Worm (Caenorhabditis elegans) whole organism, young adult: Measurements from ENCODE around the gene T04C4.3.
A peak's percentile ranks its signal among the peaks of the same experiment; 100 is the strongest.

ENCODE experiments used
- C17E4.6 ChIP-seq: fragments of 200-800 bp; sonication (Bioruptor generic); IDR thresholded peaks from 2 replicates; pipeline ENCODE4 v1.3.6; 2022; ENCODE audit warnings: missing genetic modification reagents, missing genetic modification characterization, missing compliant biosample characterization
- F10E7.11 ChIP-seq: sonication (generic microtip); optimal IDR thresholded peaks from 2 replicates; lab custom pipeline; 2017; ENCODE audit warnings: mild to moderate bottlenecking, missing genetic modification characterization, moderate library complexity, missing compliant biosample characterization
- F33H1.4 ChIP-seq: fragments of 200-800 bp; sonication (Bioruptor generic); IDR thresholded peaks from 2 replicates; pipeline ENCODE4 v1.3.6; 2022; ENCODE audit warnings: missing genetic modification reagents, missing genetic modification characterization, missing compliant biosample characterization
- F37B4.10 ChIP-seq: fragments of 200-800 bp; sonication (Bioruptor generic); IDR thresholded peaks from 2 replicates; pipeline ENCODE4 v1.3.6; 2022; ENCODE audit warnings: missing genetic modification characterization, missing compliant biosample characterization
- F49E8.2 ChIP-seq: sonication (generic microtip); optimal IDR thresholded peaks from 3 replicates; lab custom pipeline; 2017; ENCODE audit warnings: missing genetic modification characterization, mild to moderate bottlenecking, missing compliant biosample characterization, antibody characterized with exemption, moderate library complexity; ENCODE audit not compliant: insufficient read depth
- F57A8.1 ChIP-seq: fragments of 200-800 bp; sonication (Bioruptor generic); optimal IDR thresholded peaks from 2 replicates; lab custom pipeline; 2018; ENCODE audit warnings: mild to moderate bottlenecking, missing genetic modification characterization, moderate library complexity, missing compliant biosample characterization
- F57C9.4 ChIP-seq: sonication (generic microtip); optimal IDR thresholded peaks from 2 replicates; lab custom pipeline; 2017; ENCODE audit warnings: mild to moderate bottlenecking, missing genetic modification characterization, missing compliant biosample characterization
- K12H6.12 ChIP-seq: fragments of 200-800 bp; sonication (Bioruptor generic); optimal IDR thresholded peaks from 2 replicates; lab custom pipeline; 2018; ENCODE audit warnings: mild to moderate bottlenecking, missing genetic modification characterization, missing compliant biosample characterization
- Y53F4B.3 ChIP-seq: fragments of 200-800 bp; sonication (Bioruptor generic); IDR thresholded peaks from 2 replicates; pipeline ENCODE4 v1.3.6; 2022; ENCODE audit warnings: missing genetic modification reagents, missing genetic modification characterization, missing compliant biosample characterization
- Y53G8AR.9 ChIP-seq: fragments of 200-800 bp; sonication (Bioruptor generic); conservative IDR thresholded peaks from 2 replicates; pipeline ENCODE4 v1.3.6; 2022; ENCODE audit warnings: missing genetic modification reagents, missing genetic modification characterization, missing compliant biosample characterization
- Y56A3A.18 ChIP-seq: fragments of 200-800 bp; sonication (Bioruptor generic); IDR thresholded peaks from 2 replicates; pipeline ENCODE4 v1.3.6; 2022; ENCODE audit warnings: missing genetic modification reagents, missing genetic modification characterization, missing compliant biosample characterization
- Y95B8A.8 ChIP-seq: fragments of 200-800 bp; sonication (Bioruptor generic); IDR thresholded peaks from 2 replicates; pipeline ENCODE4 v1.3.6; 2022; ENCODE audit warnings: missing genetic modification reagents, missing genetic modification characterization, missing compliant biosample characterization
- ama-1 ChIP-seq, 3 experiments: fragments of 150-350 bp in 1 of 3; sonication (generic microtip) in 2 of 3; optimal IDR thresholded peaks; 2 replicates each; lab custom pipeline; 2014 to 2018; ENCODE audit warnings: missing biosample characterization in 2 of 3, missing genetic modification characterization in 2 of 3, missing genetic modification reagents in 2 of 3
- aptf-2 ChIP-seq: fragments of 200-800 bp; sonication (Bioruptor generic); conservative IDR thresholded peaks from 2 replicates; pipeline ENCODE4 v1.3.6; 2022; ENCODE audit warnings: missing genetic modification reagents, missing genetic modification characterization, missing compliant biosample characterization
- aptf-3 ChIP-seq: fragments of 200-800 bp; sonication (Bioruptor generic); IDR thresholded peaks from 2 replicates; pipeline ENCODE4 v1.3.6; 2022; ENCODE audit warnings: missing genetic modification characterization, missing compliant biosample characterization
- atf-7 ChIP-seq: sonication (generic microtip); optimal IDR thresholded peaks from 2 replicates; lab custom pipeline; 2017; ENCODE audit warnings: mild to moderate bottlenecking, missing genetic modification characterization, missing compliant biosample characterization
- athp-1 ChIP-seq: sonication (generic microtip); optimal IDR thresholded peaks from 2 replicates; lab custom pipeline; 2017; ENCODE audit warnings: mild to moderate bottlenecking, missing genetic modification characterization, missing compliant biosample characterization
- bed-1 ChIP-seq: fragments of 200-800 bp; sonication (Bioruptor generic); IDR thresholded peaks from 2 replicates; pipeline ENCODE4 v1.3.6; 2022; ENCODE audit warnings: missing genetic modification reagents, missing genetic modification characterization, missing compliant biosample characterization
- ceh-100 ChIP-seq: fragments of 200-800 bp; sonication (Bioruptor generic); IDR thresholded peaks from 2 replicates; pipeline ENCODE4 v1.3.6; 2022; ENCODE audit warnings: missing genetic modification reagents, missing genetic modification characterization, missing compliant biosample characterization
- efl-1 ChIP-seq: fragments of 150-350 bp; optimal IDR thresholded peaks from 2 replicates; lab custom pipeline; 2014; ENCODE audit warnings: missing biosample characterization, missing genetic modification reagents, missing genetic modification characterization
- egl-18 ChIP-seq: fragments of 200-800 bp; sonication (Bioruptor generic); IDR thresholded peaks from 2 replicates; pipeline ENCODE4 v1.3.6; 2022; ENCODE audit warnings: missing genetic modification reagents, missing genetic modification characterization, missing compliant biosample characterization
- egl-44 ChIP-seq: fragments of 200-800 bp; sonication (Bioruptor generic); IDR thresholded peaks from 2 replicates; pipeline ENCODE4 v1.3.6; 2022; ENCODE audit warnings: missing genetic modification reagents, missing genetic modification characterization, missing compliant biosample characterization
- gei-17 ChIP-seq: fragments of 200-800 bp; sonication (Bioruptor generic); optimal IDR thresholded peaks from 2 replicates; lab custom pipeline; 2018; ENCODE audit warnings: mild to moderate bottlenecking, missing genetic modification characterization, missing compliant biosample characterization
- him-1 ChIP-seq: sonication (generic microtip); optimal IDR thresholded peaks from 2 replicates; lab custom pipeline; 2016; ENCODE audit warnings: missing genotype, missing genetic modification reagents, missing genetic modification characterization, missing compliant biosample characterization
- hmg-1.2 ChIP-seq: fragments of 200-800 bp; sonication (Bioruptor generic); IDR thresholded peaks from 2 replicates; pipeline ENCODE4 v1.3.6; 2022; ENCODE audit warnings: missing genetic modification reagents, missing genetic modification characterization, missing compliant biosample characterization
- let-607 ChIP-seq, 2 experiments: fragments of 200-800 bp in 1 of 2; sonication (Bioruptor generic) in 1 of 2; sonication (generic microtip) in 1 of 2; optimal IDR thresholded peaks; 2 replicates each; lab custom pipeline; 2016 to 2018; ENCODE audit warnings: mild to moderate bottlenecking in 2 of 2, missing compliant biosample characterization in 2 of 2, missing genetic modification characterization in 2 of 2, moderate library complexity in 2 of 2, missing genotype in 1 of 2
- lin-26 ChIP-seq: fragments of 200-800 bp; sonication (Bioruptor generic); IDR thresholded peaks from 2 replicates; pipeline ENCODE4 v1.3.6; 2022; ENCODE audit warnings: missing genetic modification reagents, missing genetic modification characterization, missing compliant biosample characterization
- lin-54 ChIP-seq: fragments of 200-800 bp; sonication (Bioruptor generic); optimal IDR thresholded peaks from 2 replicates; lab custom pipeline; 2018; ENCODE audit warnings: mild to moderate bottlenecking, missing genetic modification characterization, missing compliant biosample characterization
- lsl-1 ChIP-seq: fragments of 200-800 bp; sonication (Bioruptor generic); optimal IDR thresholded peaks from 2 replicates; lab custom pipeline; 2018; ENCODE audit warnings: mild to moderate bottlenecking, missing genetic modification characterization, moderate library complexity, missing compliant biosample characterization
- madf-10 ChIP-seq: sonication (generic microtip); optimal IDR thresholded peaks from 2 replicates; lab custom pipeline; 2016; ENCODE audit warnings: mild to moderate bottlenecking, missing genetic modification characterization, missing compliant biosample characterization
- madf-3 ChIP-seq: fragments of 200-800 bp; sonication (Bioruptor generic); IDR thresholded peaks from 2 replicates; pipeline ENCODE4 v1.3.6; 2022; ENCODE audit warnings: missing genetic modification reagents, missing genetic modification characterization, missing compliant biosample characterization
- mcd-1 ChIP-seq: fragments of 200-800 bp; sonication (Bioruptor generic); IDR thresholded peaks from 2 replicates; pipeline ENCODE4 v1.3.6; 2022; ENCODE audit warnings: missing genetic modification reagents, missing genetic modification characterization, missing compliant biosample characterization
- mel-28 ChIP-seq: sonication (generic microtip); optimal IDR thresholded peaks from 2 replicates; lab custom pipeline; 2016; ENCODE audit warnings: borderline replicate concordance, mild to moderate bottlenecking, missing genetic modification characterization, missing compliant biosample characterization
- pbrm-1 ChIP-seq: fragments of 200-800 bp; sonication (Bioruptor generic); IDR thresholded peaks from 2 replicates; pipeline ENCODE4 v1.3.6; 2022; ENCODE audit warnings: missing genetic modification reagents, missing genetic modification characterization, missing compliant biosample characterization
- repo-1 ChIP-seq: sonication (generic microtip); optimal IDR thresholded peaks from 2 replicates; lab custom pipeline; 2017; ENCODE audit warnings: mild to moderate bottlenecking, missing genetic modification characterization, missing compliant biosample characterization
- sea-2 ChIP-seq: fragments of 200-800 bp; sonication (Bioruptor generic); IDR thresholded peaks from 2 replicates; pipeline ENCODE4 v1.3.6; 2022; ENCODE audit warnings: missing genetic modification characterization, missing compliant biosample characterization
- somi-1 ChIP-seq: fragments of 200-800 bp; sonication (Bioruptor generic); optimal IDR thresholded peaks from 2 replicates; lab custom pipeline; 2018; ENCODE audit warnings: mild to moderate bottlenecking, missing genetic modification characterization, missing compliant biosample characterization
- sptf-2 ChIP-seq: fragments of 200-800 bp; sonication (Bioruptor generic); optimal IDR thresholded peaks from 2 replicates; lab custom pipeline; 2018; ENCODE audit warnings: mild to moderate bottlenecking, missing genetic modification characterization, missing compliant biosample characterization
- tbp1 ChIP-seq: fragments of 200-800 bp; sonication (Bioruptor generic); optimal IDR thresholded peaks from 2 replicates; lab custom pipeline; 2018; ENCODE audit warnings: mild to moderate bottlenecking, missing genetic modification characterization, missing compliant biosample characterization
- xnd-1 ChIP-seq: sonication (generic microtip); optimal IDR thresholded peaks from 2 replicates; lab custom pipeline; 2016; ENCODE audit warnings: missing genotype, missing genetic modification reagents, missing genetic modification characterization, missing compliant biosample characterization
- ztf-26 ChIP-seq: sonication (generic microtip); optimal IDR thresholded peaks from 2 replicates; lab custom pipeline; 2017; ENCODE audit warnings: missing genetic modification characterization, missing compliant biosample characterization
- ztf-6 ChIP-seq: fragments of 200-800 bp; sonication (Bioruptor generic); IDR thresholded peaks from 2 replicates; pipeline ENCODE4 v1.3.6; 2022; ENCODE audit warnings: missing genetic modification reagents, missing genetic modification characterization, missing compliant biosample characterization

T04C4.3 gene

DNA sequence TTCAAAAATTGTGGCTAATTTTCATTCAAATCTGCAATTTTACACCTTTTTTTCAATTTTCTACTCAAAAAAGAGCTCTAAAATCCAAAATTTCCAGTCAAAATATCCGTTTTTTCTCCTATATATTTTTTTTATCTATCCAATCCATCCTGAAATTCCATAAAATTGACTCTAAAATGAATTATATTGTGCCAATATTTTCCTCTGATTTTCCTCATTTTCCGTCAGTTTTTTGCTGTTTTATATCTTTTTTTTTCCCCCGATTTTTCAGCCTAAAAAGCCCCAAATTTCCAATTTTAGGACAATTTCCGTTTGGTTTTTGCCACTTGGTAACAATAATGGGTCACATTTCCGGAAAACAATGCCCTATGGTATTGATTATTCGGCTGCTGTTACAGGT, 17.9 kb downstream of the T04C4.3 start, which contains the start of gene Y71G10AR.4:
Y71G10AR.4 (plus strand) TSS at position 301 of the 400 bp plus-strand sequence.
- TF ChIP-seq aptf-2 (GFP tag; lab: Robert Waterston, UW), result no peak
- no peak for TF ChIP-seq efl-1 (GFP tag; lab: Kevin White, UChicago)
- TF ChIP-seq F57A8.1, result no peak
- TF ChIP-seq mcd-1 (GFP tag; lab: Robert Waterston, UW), result no peak
- TF ChIP-seq him-1 (tag; lab: Kevin White, UChicago), result no peak
- TF ChIP-seq F37B4.10, result no peak
- no peak for TF ChIP-seq aptf-3 (GFP tag; lab: Robert Waterston, UW)
- no peak for TF ChIP-seq sea-2 (GFP tag; lab: Robert Waterston, UW)
- TF ChIP-seq Y95B8A.8 (GFP tag; lab: Robert Waterston, UW), result no peak
- no peak for TF ChIP-seq egl-18 (GFP tag; lab: Robert Waterston, UW)

DNA sequence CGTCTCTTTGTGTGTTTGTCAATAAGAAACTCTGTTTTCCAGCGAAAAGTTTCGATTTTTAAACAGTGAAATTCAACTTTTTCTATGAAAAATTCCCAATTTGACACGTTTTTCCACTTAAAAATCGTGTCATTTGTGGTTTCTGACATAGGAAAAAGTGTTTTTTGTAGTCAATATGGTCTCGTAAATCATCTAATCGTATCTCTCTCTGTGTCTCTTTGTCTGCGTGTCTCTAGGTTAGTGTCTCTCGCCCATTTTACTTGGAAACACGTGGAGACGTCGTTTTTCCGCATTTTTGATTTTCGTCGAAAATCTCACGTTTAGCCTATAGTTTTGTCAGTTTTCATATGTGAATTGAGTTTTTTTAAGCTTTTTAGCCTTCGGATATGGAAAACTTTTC, 21.1 kb downstream of the T04C4.3 start:
- no peak for TF ChIP-seq F57C9.4 (tag; lab: Kevin White, UChicago)

DNA sequence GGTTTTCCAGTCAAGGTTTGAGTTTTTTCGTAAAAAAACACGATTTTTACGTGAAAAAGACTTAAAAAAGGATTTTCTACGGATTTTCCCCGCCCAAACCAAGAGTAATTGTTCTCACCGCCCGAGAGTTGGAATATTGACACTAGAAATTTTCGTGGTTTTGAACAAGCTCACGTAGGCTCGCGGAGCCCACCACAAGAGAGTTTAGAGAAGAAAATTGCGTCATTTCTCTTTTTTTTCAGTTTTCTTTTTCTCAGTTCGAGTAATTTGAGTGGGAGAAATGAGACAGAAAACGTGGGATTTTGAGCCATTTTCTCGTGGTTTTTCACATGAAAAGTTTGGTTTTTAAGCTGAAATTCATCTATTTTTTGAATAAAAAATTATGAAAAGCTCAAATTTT, 23.1 kb downstream of the T04C4.3 start:
- TF ChIP-seq sptf-2 (GFP tag; lab: Kevin White, UChicago) (no peak), ztf-6 (GFP tag; lab: Robert Waterston, UW) (no peak), F49E8.2 (no peak), athp-1 (tag; lab: Kevin White, UChicago) (no peak), him-1 (tag; lab: Kevin White, UChicago) (no peak), efl-1 (GFP tag; lab: Kevin White, UChicago) (no peak), mel-28 (no peak), gei-17 (no peak), Y53G8AR.9 (GFP tag; lab: Robert Waterston, UW) (no peak), repo-1 (tag; lab: Kevin White, UChicago) (no peak), Y95B8A.8 (GFP tag; lab: Robert Waterston, UW) (no peak), egl-44 (GFP tag; lab: Robert Waterston, UW) (no peak), F10E7.11 (tag; lab: Kevin White, UChicago) (no peak), hmg-1.2 (GFP tag; lab: Robert Waterston, UW) (no peak), pbrm-1 (GFP tag; lab: Robert Waterston, UW) (no peak), ztf-26 (tag; lab: Kevin White, UChicago) (no peak), lsl-1 (GFP tag; lab: Kevin White, UChicago) (no peak), C17E4.6 (GFP tag; lab: Robert Waterston, UW) (no peak), madf-10 (tag; lab: Kevin White, UChicago) (no peak), Y53F4B.3 (GFP tag; lab: Robert Waterston, UW) (no peak)

DNA sequence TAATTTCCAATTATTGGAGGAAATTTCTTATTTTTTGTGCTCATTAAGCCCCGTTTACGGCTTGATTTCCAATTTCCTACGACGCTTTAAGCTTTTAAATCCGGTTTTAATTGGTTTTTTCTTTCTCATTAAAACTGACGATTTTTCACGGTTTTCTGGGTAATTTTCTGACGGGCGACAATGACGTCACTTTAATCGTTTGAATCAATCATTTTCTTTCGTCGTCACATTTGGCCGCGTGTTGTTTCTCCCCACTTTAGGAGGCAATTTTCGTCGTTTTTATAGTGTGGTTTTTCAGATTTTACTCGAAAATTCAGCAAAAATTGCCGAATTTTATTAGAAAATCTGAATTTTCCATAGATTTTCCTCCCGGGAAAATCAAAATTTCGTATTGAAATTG, 23.6 kb downstream of the T04C4.3 start:
- peak; percentile 60 for TF ChIP-seq atf-7 (tag; lab: Kevin White, UChicago)
- no peak for TF ChIP-seq madf-3 (GFP tag; lab: Robert Waterston, UW)
- TF ChIP-seq madf-10 (tag; lab: Kevin White, UChicago), result no peak
- TF ChIP-seq Y56A3A.18 (GFP tag; lab: Robert Waterston, UW), result no peak

DNA sequence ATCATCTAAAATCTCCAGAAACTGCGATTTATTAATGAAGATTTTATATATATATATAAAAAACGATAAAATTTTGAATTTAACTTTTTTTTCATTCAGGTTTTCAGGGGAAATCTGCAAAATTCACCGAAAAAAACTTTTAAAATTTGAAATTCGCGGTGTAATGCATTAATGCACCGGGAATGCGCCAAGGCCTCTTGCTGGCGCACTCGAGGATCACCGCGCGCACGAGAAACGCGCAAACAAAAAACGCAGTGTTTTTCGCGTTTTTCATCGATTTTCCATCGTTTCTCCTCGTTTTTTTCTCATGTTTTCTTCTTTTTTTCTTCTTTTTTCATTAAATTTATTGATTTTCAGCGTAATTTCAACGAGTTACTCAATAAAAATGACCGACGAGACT, 39.1 kb downstream of the T04C4.3 start, which contains the start of gene hrpu-2:
hrpu-2 (plus strand) TSS at position 352 of the 400 bp plus-strand sequence.
- TF ChIP-seq mcd-1 (GFP tag; lab: Robert Waterston, UW), result peak; percentile 93
- peak; percentile 96 for TF ChIP-seq lin-54
- peak; percentile 47 for TF ChIP-seq K12H6.12 (tag; lab: Kevin White, UChicago)
- peak in 1 of 2 experiments; percentile 45 for TF ChIP-seq let-607 (tag; optimal IDR thresholded peaks at IDR 0.05; lab: Kevin White, UChicago)
- peak; percentile 24 for TF ChIP-seq xnd-1 (tag; lab: Kevin White, UChicago)
- peak; percentile 78 for TF ChIP-seq efl-1 (GFP tag; lab: Kevin White, UChicago)
- peak; percentile 75 for TF ChIP-seq ztf-26 (tag; lab: Kevin White, UChicago)
- TF ChIP-seq lsl-1 (GFP tag; lab: Kevin White, UChicago), result peak; percentile 30
- TF ChIP-seq lin-26 (GFP tag; lab: Robert Waterston, UW), result no peak
- no peak for TF ChIP-seq bed-1
- TF ChIP-seq F33H1.4 (GFP tag; lab: Robert Waterston, UW), result peak; percentile 70
- no peak for TF ChIP-seq somi-1 (GFP tag; lab: Kevin White, UChicago)
- no peak for TF ChIP-seq ama-1 (optimal IDR thresholded peaks at IDR 0.05; lab: Kevin White, UChicago)
- no peak for TF ChIP-seq ama-1 (GFP tag; optimal IDR thresholded peaks at IDR 0.05; lab: Kevin White, UChicago)
- TF ChIP-seq F49E8.2, result peak; percentile 6
- peak; percentile 59 for TF ChIP-seq hmg-1.2 (GFP tag; lab: Robert Waterston, UW)
- TF ChIP-seq ceh-100, result peak; percentile 61
- peak; percentile 56 for TF ChIP-seq tbp1
